Fruit fly (Drosophila melanogaster) whole organism, adult: ENCODE data around the gene CG44094.

ENCODE experiments used
- Clk ChIP-seq: fragments of 200-800 bp; sonication (Bioruptor generic); optimal IDR thresholded peaks from 2 replicates; lab custom pipeline; 2017; ENCODE audit warnings: missing biosample characterization, missing genetic modification characterization
- kay ChIP-seq: fragments of 200-800 bp; sonication (Bioruptor generic); peaks from one replicate; lab custom pipeline; 2016; ENCODE audit warnings: missing biosample characterization, missing genetic modification characterization, borderline replicate concordance

dm6 chr3R:14624088-14624619 is 47.7 kb upstream of the CG44094 start:
- TF ChIP-seq kay (GFP tag; lab: Kevin White, UChicago) (no peak), Clk (GFP tag; lab: Kevin White, UChicago) (no peak)
